Worm (Caenorhabditis elegans) whole organism, young adult: Measurements from ENCODE around the gene frm-2.

Source experiments
- F57A8.1 ChIP-seq: fragments of 200-800 bp; sonication (Bioruptor generic); optimal IDR thresholded peaks from 2 replicates; lab custom pipeline; 2018; ENCODE audit warnings: mild to moderate bottlenecking, missing genetic modification characterization, moderate library complexity, missing compliant biosample characterization
- athp-1 ChIP-seq: sonication (generic microtip); optimal IDR thresholded peaks from 2 replicates; lab custom pipeline; 2017; ENCODE audit warnings: mild to moderate bottlenecking, missing genetic modification characterization, missing compliant biosample characterization
- ets-4 ChIP-seq: fragments of 200-800 bp; sonication (Bioruptor generic); optimal IDR thresholded peaks from 2 replicates; lab custom pipeline; 2018; ENCODE audit warnings: mild to moderate bottlenecking, missing genetic modification characterization, missing compliant biosample characterization
- him-1 ChIP-seq: sonication (generic microtip); optimal IDR thresholded peaks from 2 replicates; lab custom pipeline; 2016; ENCODE audit warnings: missing genotype, missing genetic modification reagents, missing genetic modification characterization, missing compliant biosample characterization
- hmg-20 ChIP-seq: fragments of 200-800 bp; sonication (Bioruptor generic); IDR thresholded peaks from 2 replicates; pipeline ENCODE4 v1.3.6; 2022; ENCODE audit warnings: missing genetic modification reagents, missing genetic modification characterization, missing compliant biosample characterization
- hrde-1 ChIP-seq: sonication (generic microtip); optimal IDR thresholded peaks from 2 replicates; lab custom pipeline; 2016; ENCODE audit warnings: missing genetic modification characterization, mild to moderate bottlenecking, missing compliant biosample characterization, moderate library complexity, missing genotype, missing genetic modification reagents, borderline replicate concordance
- madf-3 ChIP-seq: fragments of 200-800 bp; sonication (Bioruptor generic); IDR thresholded peaks from 2 replicates; pipeline ENCODE4 v1.3.6; 2022; ENCODE audit warnings: missing genetic modification reagents, missing genetic modification characterization, missing compliant biosample characterization
- nhr-179 ChIP-seq: sonication (generic microtip); optimal IDR thresholded peaks from 2 replicates; lab custom pipeline; 2016; ENCODE audit warnings: mild to moderate bottlenecking, missing genetic modification characterization, missing compliant biosample characterization
- rcor-1 ChIP-seq: fragments of 200-800 bp; sonication (Bioruptor generic); IDR thresholded peaks from 2 replicates; pipeline ENCODE4 v1.3.6; 2022; ENCODE audit warnings: missing genetic modification reagents, missing genetic modification characterization, missing compliant biosample characterization
- repo-1 ChIP-seq: sonication (generic microtip); optimal IDR thresholded peaks from 2 replicates; lab custom pipeline; 2017; ENCODE audit warnings: mild to moderate bottlenecking, missing genetic modification characterization, missing compliant biosample characterization
- unc-62 ChIP-seq: fragments of 150-350 bp; optimal IDR thresholded peaks from 2 replicates; lab custom pipeline; 2014; ENCODE audit warnings: missing biosample characterization, missing genetic modification reagents, missing genetic modification characterization
- ztf-22 ChIP-seq: fragments of 200-800 bp; sonication (Bioruptor generic); optimal IDR thresholded peaks from 2 replicates; lab custom pipeline; 2018; ENCODE audit warnings: mild to moderate bottlenecking, missing genetic modification characterization, moderate library complexity, missing compliant biosample characterization
- ztf-25 ChIP-seq: fragments of 200-800 bp; sonication (Bioruptor generic); IDR thresholded peaks from 2 replicates; pipeline ENCODE4 v1.3.6; 2022; ENCODE audit warnings: missing genetic modification reagents, missing genetic modification characterization, missing compliant biosample characterization

- no peak for TF ChIP-seq ztf-22
- no peak; the same call in 1 of the 2 replicates for TF ChIP-seq rcor-1
- TF ChIP-seq ets-4 (GFP tag; lab: Kevin White, UChicago), result no peak
- no peak for TF ChIP-seq hrde-1 (tag; lab: Kevin White, UChicago)
- no peak for TF ChIP-seq ztf-25 (GFP tag; lab: Robert Waterston, UW)
- TF ChIP-seq athp-1 (tag; lab: Kevin White, UChicago), result no peak
- TF ChIP-seq hmg-20 (GFP tag; lab: Robert Waterston, UW), result no peak
- TF ChIP-seq him-1 (tag; lab: Kevin White, UChicago), result no peak
- TF ChIP-seq F57A8.1 (GFP tag; lab: Kevin White, UChicago), result no peak
- no peak for TF ChIP-seq nhr-179 (tag; lab: Kevin White, UChicago)
- TF ChIP-seq madf-3 (GFP tag; lab: Robert Waterston, UW), result no peak; the same call in 1 of the 2 replicates
- TF ChIP-seq unc-62 (GFP tag; lab: Kevin White, UChicago), result no peak
- TF ChIP-seq repo-1 (tag; lab: Kevin White, UChicago), result no peak
Measured at ce11 chrIII:5939453-5940296, 42.3 kb downstream of the frm-2 start, which contains the start of gene ubq-1.
